Fruit fly (Drosophila melanogaster): ENCODE measurements around the gene Mgstl.
A peak's percentile ranks its signal among the peaks of the same experiment; 100 is the strongest.

DNA sequence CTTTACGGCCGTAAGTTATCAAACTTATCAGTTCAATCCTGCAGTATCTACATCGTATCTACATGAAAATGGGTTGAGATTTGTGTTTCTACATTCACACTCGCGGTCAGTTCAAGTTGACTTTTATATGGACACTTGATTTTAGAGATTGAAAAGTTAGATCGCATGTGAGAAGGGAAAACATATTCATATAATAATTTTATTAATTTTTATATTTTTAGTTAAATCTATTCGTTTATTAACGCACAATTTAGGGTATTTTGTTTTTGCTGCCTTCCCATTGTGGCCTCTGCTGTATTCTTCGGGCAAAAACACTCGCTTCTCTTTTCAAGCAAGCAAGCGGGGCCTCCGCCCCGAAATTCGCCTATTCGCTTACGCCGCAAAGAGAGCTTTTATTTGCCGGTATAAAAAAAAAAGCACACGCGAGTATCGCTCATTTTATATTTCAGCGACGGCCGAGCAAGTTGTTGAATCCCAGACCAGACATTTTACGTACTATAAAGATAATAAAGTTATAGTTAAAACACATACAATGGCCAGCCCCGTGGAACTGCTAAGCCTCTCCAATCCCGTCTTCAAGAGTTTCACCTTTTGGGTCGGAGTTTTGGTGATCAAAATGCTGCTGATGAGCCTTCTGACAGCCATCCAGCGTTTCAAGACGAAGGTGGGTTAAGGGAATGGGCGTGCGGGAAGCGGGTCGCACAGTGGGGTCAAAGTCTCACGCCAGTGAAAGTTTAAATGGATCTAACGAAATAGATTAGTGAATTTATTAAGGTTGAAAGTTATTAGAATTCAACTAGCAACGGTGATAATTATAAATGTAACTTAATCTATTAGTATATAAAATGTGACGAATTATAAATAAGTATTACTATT lies 951 bp downstream of the Mgstl start:
- TF ChIP-seq toe (GFP tag; optimal IDR thresholded peaks at IDR 0.05) = peak; percentile 35
- no peak for TF ChIP-seq cnc (optimal IDR thresholded peaks at IDR 0.05)
- peak; percentile 66 for TF ChIP-seq CG12768 (GFP tag; optimal IDR thresholded peaks at IDR 0.05)
- peak; percentile 71 for TF ChIP-seq Mnt (GFP tag; optimal IDR thresholded peaks at IDR 0.05)
- TF ChIP-seq CG7101 (tag; optimal IDR thresholded peaks at IDR 0.05) = peak; percentile 92
- TF ChIP-seq CG7045 (GFP tag; optimal IDR thresholded peaks at IDR 0.05) = peak; percentile 79
- peak; percentile 39 for TF ChIP-seq Clk (GFP tag; optimal IDR thresholded peaks at IDR 0.05)
- no peak for TF ChIP-seq Crg-1 (GFP tag; optimal IDR thresholded peaks at IDR 0.05)
- peak; percentile 78 for TF ChIP-seq kay (GFP tag; ENCODE audit: borderline replicate concordance)
